Worm (Caenorhabditis elegans) whole organism, late embryonic: ENCODE measurements around the gene T04B2.3.
A peak's percentile ranks its signal among the peaks of the same experiment; 100 is the strongest.

Experiments used
- C08G9.2 ChIP-seq: sonication (generic microtip); optimal IDR thresholded peaks from 2 replicates; lab custom pipeline; 2016; ENCODE audit warnings: mild to moderate bottlenecking, missing genetic modification characterization, moderate library complexity, missing compliant biosample characterization
- F13H6.1 ChIP-seq: sonication (generic microtip); optimal IDR thresholded peaks from 2 replicates; lab custom pipeline; 2016; ENCODE audit warnings: missing genetic modification characterization, missing compliant biosample characterization
- K09A11.1 ChIP-seq: sonication (generic microtip); optimal IDR thresholded peaks from 2 replicates; lab custom pipeline; 2017; ENCODE audit warnings: antibody characterized with exemption, mild to moderate bottlenecking, missing genetic modification characterization, missing compliant biosample characterization; ENCODE audit not compliant: insufficient read depth
- ahr-1 ChIP-seq: sonication (generic microtip); optimal IDR thresholded peaks from 2 replicates; lab custom pipeline; 2016; ENCODE audit warnings: missing genetic modification characterization, missing compliant biosample characterization
- ama-1 ChIP-seq: fragments of 150-350 bp; optimal IDR thresholded peaks from 2 replicates; lab custom pipeline; 2014
- ceh-18 ChIP-seq: sonication (generic microtip); optimal IDR thresholded peaks from 2 replicates; lab custom pipeline; 2016; ENCODE audit warnings: missing genetic modification characterization, missing compliant biosample characterization
- ceh-2 ChIP-seq: sonication (generic microtip); optimal IDR thresholded peaks from 2 replicates; lab custom pipeline; 2016; ENCODE audit warnings: missing genotype, missing genetic modification characterization, missing compliant biosample characterization
- ceh-31 ChIP-seq: sonication (generic microtip); optimal IDR thresholded peaks from 2 replicates; lab custom pipeline; 2016; ENCODE audit warnings: missing genetic modification characterization, missing compliant biosample characterization
- ceh-34 ChIP-seq: sonication (generic microtip); optimal IDR thresholded peaks from 2 replicates; lab custom pipeline; 2016; ENCODE audit warnings: mild to moderate bottlenecking, missing genetic modification characterization, missing compliant biosample characterization
- ceh-48 ChIP-seq: sonication (generic microtip); optimal IDR thresholded peaks from 2 replicates; lab custom pipeline; 2016; ENCODE audit warnings: missing genetic modification characterization, inconsistent platforms, missing compliant biosample characterization
- ceh-6 ChIP-seq: fragments of 200-800 bp; sonication (Bioruptor generic); optimal IDR thresholded peaks from 2 replicates; lab custom pipeline; 2018; ENCODE audit warnings: mild to moderate bottlenecking, missing genetic modification characterization, missing compliant biosample characterization
- che-1 ChIP-seq: sonication (generic microtip); optimal IDR thresholded peaks from 2 replicates; lab custom pipeline; 2016; ENCODE audit warnings: mild to moderate bottlenecking, missing genetic modification characterization, missing compliant biosample characterization
- dmd-4 ChIP-seq: sonication (generic microtip); optimal IDR thresholded peaks from 2 replicates; lab custom pipeline; 2016; ENCODE audit warnings: borderline replicate concordance, missing genetic modification characterization, missing compliant biosample characterization
- elt-2 ChIP-seq: sonication (generic microtip); optimal IDR thresholded peaks from 2 replicates; lab custom pipeline; 2016; ENCODE audit warnings: missing genetic modification reagents, missing genetic modification characterization, missing compliant biosample characterization
- eyg-1 ChIP-seq: sonication (generic microtip); optimal IDR thresholded peaks from 2 replicates; lab custom pipeline; 2016; ENCODE audit warnings: missing genotype, missing genetic modification characterization, missing compliant biosample characterization
- fkh-10 ChIP-seq: fragments of 150-350 bp; optimal IDR thresholded peaks from 2 replicates; lab custom pipeline; 2014; ENCODE audit warnings: missing biosample characterization, missing genetic modification reagents, missing genetic modification characterization
- gmeb-2 ChIP-seq: sonication (generic microtip); optimal IDR thresholded peaks from 2 replicates; lab custom pipeline; 2016; ENCODE audit warnings: missing genetic modification characterization, inconsistent platforms, missing compliant biosample characterization
- hlh-6 ChIP-seq: sonication (generic microtip); optimal IDR thresholded peaks from 2 replicates; lab custom pipeline; 2016; ENCODE audit warnings: missing genotype, missing genetic modification characterization, missing compliant biosample characterization
- hlh-8 ChIP-seq: sonication (generic microtip); optimal IDR thresholded peaks from 2 replicates; lab custom pipeline; 2016; ENCODE audit warnings: missing genotype, missing genetic modification characterization, missing compliant biosample characterization
- lim-6 ChIP-seq: sonication (generic microtip); optimal IDR thresholded peaks from 2 replicates; lab custom pipeline; 2016; ENCODE audit warnings: missing genetic modification characterization, missing compliant biosample characterization
- lin-11 ChIP-seq: fragments of 200-800 bp; sonication (Bioruptor generic); optimal IDR thresholded peaks from 2 replicates; lab custom pipeline; 2018; ENCODE audit warnings: mild to moderate bottlenecking, missing genetic modification characterization, missing compliant biosample characterization
- mec-3 ChIP-seq: sonication (generic microtip); optimal IDR thresholded peaks from 2 replicates; lab custom pipeline; 2016; ENCODE audit warnings: borderline replicate concordance, missing genetic modification characterization, missing compliant biosample characterization
- nhr-232 ChIP-seq: sonication (generic microtip); optimal IDR thresholded peaks from 2 replicates; lab custom pipeline; 2016; ENCODE audit warnings: missing genetic modification characterization, missing compliant biosample characterization
- odd-2 ChIP-seq: sonication (generic microtip); optimal IDR thresholded peaks from 2 replicates; lab custom pipeline; 2017; ENCODE audit warnings: antibody characterized with exemption, mild to moderate bottlenecking, missing genetic modification characterization, missing compliant biosample characterization
- pax-1 ChIP-seq: fragments of 150-350 bp; optimal IDR thresholded peaks from 2 replicates; lab custom pipeline; 2014; ENCODE audit warnings: missing biosample characterization, missing genetic modification characterization
- ref-2 ChIP-seq: sonication (generic microtip); optimal IDR thresholded peaks from 2 replicates; lab custom pipeline; 2016; ENCODE audit warnings: missing genetic modification characterization, missing compliant biosample characterization
- sox-2 ChIP-seq: fragments of 200-800 bp; sonication (Bioruptor generic); IDR thresholded peaks from 2 replicates; pipeline ENCODE4 v1.3.6; 2022; ENCODE audit warnings: missing genetic modification reagents, missing genetic modification characterization, missing compliant biosample characterization
- syd-9 ChIP-seq: sonication (generic microtip); optimal IDR thresholded peaks from 2 replicates; lab custom pipeline; 2016; ENCODE audit warnings: mild to moderate bottlenecking, missing genetic modification characterization, moderate library complexity, missing compliant biosample characterization
- unc-55 ChIP-seq: sonication (generic microtip); optimal IDR thresholded peaks from 2 replicates; lab custom pipeline; 2017; ENCODE audit warnings: missing biosample characterization, missing genetic modification reagents, missing genetic modification characterization

T04B2.3 gene

DNA sequence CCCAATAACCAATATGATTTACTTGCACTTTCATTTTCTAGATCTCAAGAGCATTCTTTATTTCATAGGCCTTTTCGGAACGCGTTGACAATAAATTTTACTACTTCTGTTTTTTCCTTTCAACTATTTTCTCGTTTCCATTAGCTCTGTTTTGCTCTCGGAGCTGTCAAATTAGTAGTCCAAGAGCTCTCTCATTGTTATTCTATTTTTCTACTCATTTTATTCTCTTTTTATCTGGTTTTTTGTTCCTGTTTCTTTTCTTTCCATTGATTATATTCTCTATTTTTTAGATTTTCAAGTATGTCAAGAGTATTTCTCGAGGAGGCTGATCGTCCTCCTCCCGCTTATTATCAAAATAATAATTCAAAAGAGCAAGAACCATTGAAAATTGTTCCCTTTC lies at the start of gene T04B2.3:
Gene T04B2.3 (plus strand): TSS at position 301 of the 400 bp plus-strand sequence.
- TF ChIP-seq pax-1 (tag; lab: Kevin White, UChicago) (no peak), gmeb-2 (tag; lab: Kevin White, UChicago) (no peak), ceh-6 (GFP tag; lab: Kevin White, UChicago) (no peak), C08G9.2 (tag; lab: Kevin White, UChicago) (no peak), ceh-2 (no peak), dmd-4 (no peak), fkh-10 (GFP tag; lab: Kevin White, UChicago) (no peak), hlh-8 (tag; lab: Kevin White, UChicago) (no peak)
- TF ChIP-seq, all 69 proteins: peak for 0

DNA sequence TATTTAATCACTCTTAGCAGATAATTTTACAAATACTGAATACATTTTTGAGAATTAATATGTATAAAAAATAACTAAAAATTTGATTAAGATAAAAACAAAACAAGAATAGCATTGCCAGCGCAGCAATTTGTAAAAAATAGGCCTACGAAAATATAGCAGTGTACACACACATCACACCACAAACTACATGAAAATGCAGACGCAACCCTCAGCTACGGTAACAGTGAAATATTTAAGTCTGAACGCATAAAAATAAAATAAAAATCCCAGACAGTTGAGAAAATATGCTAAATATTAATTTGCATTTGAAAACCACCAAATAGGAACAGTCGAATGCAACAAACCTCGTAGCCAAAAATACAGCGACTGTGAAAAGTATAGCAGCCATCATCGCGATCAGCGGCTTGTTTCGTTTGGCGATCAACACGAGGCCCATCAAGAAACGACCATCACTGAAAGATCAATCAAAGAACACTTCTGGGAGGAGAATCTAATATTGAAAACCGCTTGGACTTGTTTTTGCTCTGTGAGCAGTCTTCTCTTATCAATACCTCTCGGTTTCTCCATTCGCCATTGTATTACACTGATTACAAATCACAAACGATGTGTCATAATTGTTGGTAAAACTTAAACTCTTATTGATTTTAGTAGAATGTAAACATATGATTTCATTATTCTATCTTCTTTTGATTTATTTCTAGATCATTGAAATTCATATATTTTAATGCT lies 48.6 kb upstream of the T04B2.3 start, which contains the start of gene pyp-1:
Gene pyp-1 (minus strand): TSS at position 439 of the 732 bp plus-strand sequence.
- TF ChIP-seq ahr-1 (no peak), elt-2 (tag; lab: Kevin White, UChicago) (peak; percentile 6)
- TF ChIP-seq, all 69 proteins: peak for 1

- TF ChIP-seq eyg-1 (no peak), lin-11 (tag; lab: Kevin White, UChicago) (no peak), ama-1 (lab: Kevin White, UChicago) (no peak), ceh-31 (tag; lab: Kevin White, UChicago) (no peak)
Measured at ce11 chrIV:10001748-10002147, 45.5 kb upstream of the T04B2.3 start, which contains the start of gene C47E12.3. Gene C47E12.3 (minus strand): TSS chrIV:10001848.

DNA sequence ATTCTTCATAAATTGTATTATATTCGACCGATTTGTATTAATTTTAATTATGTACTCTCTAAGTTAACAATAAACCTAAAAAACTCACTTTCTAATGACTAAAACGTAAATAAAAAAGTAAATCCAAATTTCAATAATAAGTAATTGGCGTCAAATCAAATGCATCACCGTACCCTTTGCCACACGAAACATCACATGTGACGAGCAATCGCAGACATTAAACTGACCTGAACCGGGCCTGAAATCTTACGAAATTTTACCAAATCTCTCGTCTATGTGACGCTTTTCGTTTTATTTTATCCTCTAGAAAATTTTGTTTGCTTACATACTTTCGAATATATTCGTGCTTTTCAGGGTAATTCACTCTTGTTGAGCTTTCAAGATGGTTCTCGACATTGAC lies 43.8 kb upstream of the T04B2.3 start, which contains the start of the genes C47E12.2 and sars-1:
Gene C47E12.2 (minus strand): TSS at position 131 of the 400 bp plus-strand sequence.
Gene sars-1 (plus strand): TSS at position 355 of the 400 bp plus-strand sequence.
- TF ChIP-seq F13H6.1 (tag; lab: Kevin White, UChicago) (no peak), ceh-34 (tag; lab: Kevin White, UChicago) (no peak), dmd-4 (no peak), ama-1 (lab: Kevin White, UChicago) (no peak), ceh-48 (tag; lab: Kevin White, UChicago) (no peak), unc-55 (GFP tag; lab: Kevin White, UChicago) (no peak), sox-2 (GFP tag; lab: Robert Waterston, UW) (no peak), che-1 (tag; lab: Kevin White, UChicago) (no peak), syd-9 (tag; lab: Kevin White, UChicago) (no peak), K09A11.1 (no peak), ceh-18 (no peak)

DNA sequence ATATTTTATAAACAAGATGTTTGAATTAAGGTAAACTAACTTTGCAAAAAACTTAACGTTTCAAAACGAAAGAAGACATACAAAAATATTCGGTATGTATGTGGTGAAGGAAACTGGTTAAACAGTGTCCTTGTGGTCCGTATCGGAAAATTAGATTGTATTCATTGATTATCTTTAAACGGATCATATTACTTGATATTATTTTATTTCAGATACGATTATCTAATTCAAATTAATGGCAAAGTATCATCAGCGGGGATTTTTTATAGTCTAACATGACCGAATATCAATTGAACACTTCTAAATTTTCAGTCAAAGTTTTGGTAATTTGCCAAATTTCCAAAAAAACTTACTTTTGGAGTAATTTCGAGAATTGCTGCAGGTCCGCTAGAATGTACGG lies 40.4 kb upstream of the T04B2.3 start, which contains the start of gene C47E12.13:
Gene C47E12.13 (minus strand): TSS at position 101 of the 400 bp plus-strand sequence.
- TF ChIP-seq ahr-1 = no peak

- TF ChIP-seq ref-2 (peak; percentile 10), odd-2 (tag; lab: Kevin White, UChicago) (no peak)
Measured at ce11 chrIV:10007758-10008157, 39.5 kb upstream of the T04B2.3 start.

ce11 chrIV:10009536-10009935 lies 37.7 kb upstream of the T04B2.3 start, which contains the start of gene magu-4:
Gene magu-4 (plus strand): TSS chrIV:10009753.
- TF ChIP-seq C08G9.2 (tag; lab: Kevin White, UChicago) = no peak
- no peak for TF ChIP-seq lim-6 (tag; lab: Kevin White, UChicago)
- TF ChIP-seq nhr-232 = no peak
- no peak for TF ChIP-seq hlh-6
- no peak for TF ChIP-seq mec-3 (tag; lab: Kevin White, UChicago)
